Worm (Caenorhabditis elegans): ENCODE measurements around the gene srg-37.

The srg-37 gene

ce11 chrX:14234932-14235331, at the start of gene srg-37:
srg-37 (minus strand) TSS chrX:14235032.
- TF ChIP-seq dao-5 (tag; optimal IDR thresholded peaks at IDR 0.05): no peak
- TF ChIP-seq W03F9.2 (tag; optimal IDR thresholded peaks at IDR 0.05): no peak
- no peak for TF ChIP-seq him-1 (tag; optimal IDR thresholded peaks at IDR 0.05)

DNA sequence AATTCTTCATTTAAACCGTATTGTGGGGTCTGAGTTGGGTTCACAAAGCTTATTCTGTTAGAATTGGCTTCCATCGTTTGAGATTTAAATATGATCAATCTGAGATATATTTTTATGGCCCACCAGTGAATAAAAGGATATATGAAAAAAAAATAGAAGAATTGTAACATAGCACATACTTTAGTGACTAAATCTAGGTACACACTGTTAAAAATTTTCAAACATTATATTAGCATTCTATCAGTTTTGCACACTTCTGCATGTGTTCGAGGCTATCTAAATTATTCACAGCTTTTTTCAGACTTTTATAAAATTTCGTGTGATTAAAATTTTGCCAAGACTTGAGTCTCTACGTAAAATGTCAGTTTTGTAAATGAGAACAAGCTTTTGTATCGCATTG, 46.7 kb upstream of the srg-37 start, which contains the start of gene E02H4.2:
Gene E02H4.2 (minus strand): TSS at position 101 of the 400 bp plus-strand sequence.
- TF ChIP-seq W03F9.2 (tag; optimal IDR thresholded peaks at IDR 0.05): no peak
- no peak for TF ChIP-seq dao-5 (tag; optimal IDR thresholded peaks at IDR 0.05)
- TF ChIP-seq him-1 (tag; optimal IDR thresholded peaks at IDR 0.05): no peak

- no peak for TF ChIP-seq dao-5 (tag; optimal IDR thresholded peaks at IDR 0.05)
- no peak for TF ChIP-seq W03F9.2 (tag; optimal IDR thresholded peaks at IDR 0.05)
- no peak for TF ChIP-seq him-1 (tag; optimal IDR thresholded peaks at IDR 0.05)
Observed at ce11 chrX:14267781-14268180, 32.9 kb upstream of the srg-37 start, which contains the start of gene del-1. del-1 (plus strand) TSS chrX:14268081.

- TF ChIP-seq him-1 (tag; optimal IDR thresholded peaks at IDR 0.05) (no peak), W03F9.2 (tag; optimal IDR thresholded peaks at IDR 0.05) (no peak), dao-5 (tag; optimal IDR thresholded peaks at IDR 0.05) (no peak)
Observed at ce11 chrX:14267170-14267569, 32.3 kb upstream of the srg-37 start.

ce11 chrX:14263473-14263872, 28.6 kb upstream of the srg-37 start, which contains the start of gene E02H4.8:
E02H4.8 (minus strand) TSS chrX:14263573.
- TF ChIP-seq him-1 (tag; optimal IDR thresholded peaks at IDR 0.05) (no peak), W03F9.2 (tag; optimal IDR thresholded peaks at IDR 0.05) (no peak), dao-5 (tag; optimal IDR thresholded peaks at IDR 0.05) (no peak)

DNA sequence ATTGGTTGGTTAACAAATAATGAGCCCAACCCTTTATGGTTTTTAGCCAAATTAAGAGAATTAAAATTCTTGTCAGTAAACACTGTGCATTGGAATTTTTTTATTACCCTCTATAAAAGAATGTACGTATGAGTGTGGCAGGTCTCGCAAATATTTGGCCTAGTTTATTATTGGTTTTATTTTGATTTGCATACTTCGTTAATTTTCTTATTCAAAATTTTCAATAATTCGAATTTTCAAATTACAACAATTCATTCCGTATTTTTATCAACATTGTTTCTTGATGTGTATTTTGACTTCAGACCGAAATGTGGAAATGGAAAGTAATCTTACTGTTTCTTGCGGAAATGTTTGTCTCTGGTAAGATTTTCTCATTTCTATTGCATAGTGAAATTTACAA, 22.8 kb upstream of the srg-37 start, which contains the start of gene E02H4.4:
Gene E02H4.4 (plus strand): TSS at position 301 of the 400 bp plus-strand sequence.
- TF ChIP-seq him-1 (tag; optimal IDR thresholded peaks at IDR 0.05) (no peak), W03F9.2 (tag; optimal IDR thresholded peaks at IDR 0.05) (no peak), dao-5 (tag; optimal IDR thresholded peaks at IDR 0.05) (no peak)

- TF ChIP-seq W03F9.2 (tag; optimal IDR thresholded peaks at IDR 0.05): no peak
- no peak for TF ChIP-seq him-1 (tag; optimal IDR thresholded peaks at IDR 0.05)
- no peak for TF ChIP-seq dao-5 (tag; optimal IDR thresholded peaks at IDR 0.05)
Observed at ce11 chrX:14255973-14256372, 21.1 kb upstream of the srg-37 start, which contains the start of gene E02H4.7. E02H4.7 (plus strand) TSS chrX:14256273.

DNA sequence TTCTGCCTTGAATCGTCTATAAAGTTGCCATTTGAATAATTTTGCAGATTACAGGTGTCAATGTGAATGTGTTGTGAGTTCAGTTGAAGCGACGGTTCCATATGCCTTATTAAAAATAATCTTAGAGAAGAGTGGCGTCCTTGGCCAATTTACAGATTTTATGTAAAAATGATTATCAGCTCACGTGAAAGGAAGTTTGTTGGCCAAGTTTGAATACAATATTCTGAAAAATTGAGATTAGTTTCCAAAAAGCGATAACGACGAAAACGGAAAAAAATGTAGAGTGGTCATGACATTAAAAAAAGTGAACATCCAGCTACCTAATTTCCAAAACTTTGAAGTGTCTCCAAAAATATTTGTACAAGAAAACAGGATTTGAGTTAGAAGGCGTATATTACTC, 20.2 kb upstream of the srg-37 start, which contains the start of gene E02H4.5:
Gene E02H4.5 (minus strand): TSS at position 101 of the 400 bp plus-strand sequence.
- TF ChIP-seq W03F9.2 (tag; optimal IDR thresholded peaks at IDR 0.05) (no peak), dao-5 (tag; optimal IDR thresholded peaks at IDR 0.05) (no peak), him-1 (tag; optimal IDR thresholded peaks at IDR 0.05) (no peak)

DNA sequence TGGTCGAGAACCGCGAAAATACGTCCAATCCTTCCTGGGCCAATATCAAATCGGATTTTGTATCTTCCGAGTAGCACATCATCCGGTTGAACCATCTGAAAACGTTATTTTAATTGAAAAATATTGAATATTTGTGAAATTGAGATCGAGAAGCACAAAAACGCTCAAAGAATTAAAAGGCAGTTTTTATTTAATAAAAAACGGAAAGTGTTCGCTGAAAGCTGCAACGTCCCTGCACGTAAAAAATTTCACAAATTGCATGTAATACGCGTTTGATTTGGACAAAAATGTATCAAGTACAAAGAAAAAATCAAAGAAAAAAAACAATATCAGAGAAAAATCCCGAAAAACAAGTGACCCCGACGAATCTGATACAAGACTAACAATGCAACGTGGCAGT, 17.2 kb upstream of the srg-37 start, which contains the start of gene E02H4.6:
Gene E02H4.6 (minus strand): TSS at position 101 of the 400 bp plus-strand sequence.
- TF ChIP-seq W03F9.2 (tag; optimal IDR thresholded peaks at IDR 0.05) (no peak), him-1 (tag; optimal IDR thresholded peaks at IDR 0.05) (no peak), dao-5 (tag; optimal IDR thresholded peaks at IDR 0.05) (no peak)

ce11 chrX:14247436-14248103, 12.7 kb upstream of the srg-37 start, which contains the start of gene K04C1.5:
K04C1.5 (plus strand) TSS chrX:14248053.
- TF ChIP-seq him-1 (tag; optimal IDR thresholded peaks at IDR 0.05) (no peak), W03F9.2 (tag; optimal IDR thresholded peaks at IDR 0.05) (no peak)

DNA sequence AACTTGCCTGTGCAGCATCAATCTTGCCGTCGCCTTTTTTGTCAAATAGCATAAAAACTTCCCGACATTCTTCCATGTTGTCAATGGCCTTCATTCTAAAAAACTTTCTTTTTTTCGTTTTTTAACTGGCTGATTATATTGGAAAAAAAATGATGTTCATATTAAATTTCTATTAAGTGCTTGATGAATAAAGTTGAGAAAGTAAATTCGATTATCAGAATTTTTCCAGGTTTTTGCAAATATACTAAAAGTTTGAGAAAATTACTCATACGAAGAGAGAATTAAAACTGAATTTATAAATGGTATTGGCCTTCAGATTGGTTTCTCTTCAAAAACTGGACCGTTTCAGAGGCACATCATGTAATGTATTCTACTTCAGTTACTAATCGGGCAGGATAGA, 11.7 kb upstream of the srg-37 start, which contains the start of gene mlc-6:
Gene mlc-6 (minus strand): TSS at position 101 of the 400 bp plus-strand sequence.
- no peak for TF ChIP-seq W03F9.2 (tag; optimal IDR thresholded peaks at IDR 0.05)
- TF ChIP-seq him-1 (tag; optimal IDR thresholded peaks at IDR 0.05): no peak
- TF ChIP-seq dao-5 (tag; optimal IDR thresholded peaks at IDR 0.05): no peak

ce11 chrX:14244493-14244892, 9.7 kb upstream of the srg-37 start:
- TF ChIP-seq dao-5 (tag; optimal IDR thresholded peaks at IDR 0.05) (no peak), him-1 (tag; optimal IDR thresholded peaks at IDR 0.05) (no peak), W03F9.2 (tag; optimal IDR thresholded peaks at IDR 0.05) (no peak)

- TF ChIP-seq dao-5 (tag; optimal IDR thresholded peaks at IDR 0.05) (no peak), him-1 (tag; optimal IDR thresholded peaks at IDR 0.05) (no peak), W03F9.2 (tag; optimal IDR thresholded peaks at IDR 0.05) (no peak)
Observed at ce11 chrX:14243345-14243961, 8.6 kb upstream of the srg-37 start, which contains the start of gene K04C1.3. K04C1.3 (minus strand) TSS chrX:14243395.

- TF ChIP-seq him-1 (tag; optimal IDR thresholded peaks at IDR 0.05) (no peak), W03F9.2 (tag; optimal IDR thresholded peaks at IDR 0.05) (no peak), dao-5 (tag; optimal IDR thresholded peaks at IDR 0.05) (no peak)
Observed at ce11 chrX:14241531-14241930, 6.7 kb upstream of the srg-37 start.

Measured in whole organism, L4/young adult.